Fruit fly (Drosophila melanogaster): ENCODE measurements around the gene 4E-T.
"Not testable (repeated sequence)": the region's sequence is repeated elsewhere in the genome, so short reads cannot be mapped to it uniquely, and the experiment has no call there.

The 4E-T gene

DNA sequence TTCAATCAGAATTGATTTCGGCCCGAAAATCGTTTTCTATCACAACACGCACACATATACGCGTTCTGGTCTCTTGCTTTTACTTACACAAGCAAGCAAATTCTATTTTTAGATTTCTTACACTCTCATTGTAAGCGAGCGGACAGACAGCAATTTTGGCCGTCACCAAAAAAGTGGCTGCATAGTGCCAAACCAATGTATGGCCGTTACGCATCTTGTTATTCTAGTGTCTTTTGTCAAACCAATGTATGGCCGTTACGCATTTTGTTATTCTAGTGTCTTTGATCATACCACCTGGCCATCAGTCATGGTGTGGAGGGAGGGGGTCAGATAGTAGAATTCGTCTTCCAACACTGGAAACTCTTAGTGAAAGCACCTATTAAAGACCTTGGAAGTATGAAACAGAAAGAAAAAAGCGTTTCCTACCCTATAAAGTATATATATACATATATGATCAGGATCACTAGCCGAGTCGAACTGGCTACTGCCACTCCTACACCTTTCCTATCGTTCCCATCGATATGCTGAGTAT is 2.9 kb upstream of the 4E-T start:
- TF ChIP-seq CG8478 (optimal IDR thresholded peaks at IDR 0.05) (no peak), CTCF (optimal IDR thresholded peaks at IDR 0.05) (no peak)

dm6 chr4:959921-960536 is 1.8 kb upstream of the 4E-T start:
- TF ChIP-seq CG8478 (optimal IDR thresholded peaks at IDR 0.05) (no peak), CTCF (optimal IDR thresholded peaks at IDR 0.05) (no peak)

DNA sequence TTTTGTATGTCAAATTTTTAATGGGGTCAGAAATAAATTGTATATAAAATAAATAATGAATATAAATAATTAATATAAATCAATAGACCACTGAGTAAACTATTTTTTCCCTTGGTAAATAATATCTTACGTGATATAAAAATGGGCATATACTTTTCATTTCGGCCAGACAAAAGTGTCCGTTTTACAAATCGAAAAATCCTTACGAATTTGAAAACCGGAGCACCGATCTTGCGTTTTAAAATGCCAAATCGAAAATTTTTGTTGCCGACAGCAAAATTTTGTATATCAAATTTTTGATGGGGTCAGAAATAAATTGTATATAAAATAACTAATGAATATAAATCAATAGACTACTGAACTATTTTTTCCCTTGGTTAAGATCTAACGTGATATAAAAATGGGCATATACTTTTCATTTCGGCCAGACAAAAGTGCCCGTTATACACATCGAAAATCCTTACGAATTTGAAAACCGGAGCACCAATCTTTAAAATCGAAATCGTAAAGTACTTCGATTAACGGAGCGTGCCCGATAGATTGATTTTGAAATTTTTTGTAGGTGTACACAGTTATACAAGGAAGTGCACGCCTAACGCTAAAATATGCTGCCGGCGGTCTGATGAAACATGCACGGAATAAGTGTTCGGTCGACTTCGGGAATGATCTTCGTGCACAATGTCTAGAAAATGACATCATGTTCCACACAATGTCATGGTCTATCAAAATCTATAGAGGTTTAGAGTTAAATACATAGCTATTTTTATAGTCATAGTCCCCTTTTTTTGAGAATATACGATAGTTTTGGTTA is 1.1 kb upstream of the 4E-T start:
- no peak for TF ChIP-seq CTCF (optimal IDR thresholded peaks at IDR 0.05)
- TF ChIP-seq CG8478 (optimal IDR thresholded peaks at IDR 0.05), result no peak

DNA sequence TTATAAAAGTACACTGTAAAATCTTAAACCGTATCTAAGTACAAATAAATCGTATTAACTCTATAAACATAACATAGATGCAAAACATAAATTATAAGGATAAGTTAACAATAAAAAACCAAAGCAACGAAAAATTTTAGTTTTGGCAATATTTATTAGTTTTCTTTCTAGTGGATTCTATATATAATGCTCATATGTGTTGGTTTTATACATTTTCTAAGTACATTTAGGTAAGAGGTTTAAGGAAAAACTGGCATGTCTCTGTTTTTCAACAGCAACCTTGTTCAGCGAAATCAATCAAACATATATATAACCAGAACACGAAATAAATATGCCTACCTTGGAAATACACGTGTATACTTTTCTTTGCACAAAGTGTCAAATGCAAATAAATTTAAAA is 8.9 kb downstream of the 4E-T start:
- TF ChIP-seq CTCF (optimal IDR thresholded peaks at IDR 0.05), result no peak
- no peak for TF ChIP-seq CG8478 (optimal IDR thresholded peaks at IDR 0.05)

dm6 chr4:946197-946596 is 12.0 kb downstream of the 4E-T start:
- TF ChIP-seq CTCF (optimal IDR thresholded peaks at IDR 0.05) (no peak), CG8478 (optimal IDR thresholded peaks at IDR 0.05) (no peak)

- no peak for TF ChIP-seq CG8478 (optimal IDR thresholded peaks at IDR 0.05)
- TF ChIP-seq CTCF (optimal IDR thresholded peaks at IDR 0.05), result no peak
Measured at dm6 chr4:944354-944753, 13.8 kb downstream of the 4E-T start.

- TF ChIP-seq CTCF (optimal IDR thresholded peaks at IDR 0.05) (no peak), CG8478 (optimal IDR thresholded peaks at IDR 0.05) (no peak)
Measured at dm6 chr4:937119-937518, 21.1 kb downstream of the 4E-T start.

- TF ChIP-seq CG8478 (optimal IDR thresholded peaks at IDR 0.05) (no peak), CTCF (optimal IDR thresholded peaks at IDR 0.05) (no peak)
Measured at dm6 chr4:936036-936869, 21.9 kb downstream of the 4E-T start, which contains the start of gene mGluR. mGluR (plus strand) TSS chr4:936819.

- no peak for TF ChIP-seq CG8478 (optimal IDR thresholded peaks at IDR 0.05)
- TF ChIP-seq CTCF (optimal IDR thresholded peaks at IDR 0.05), result no peak
Measured at dm6 chr4:930311-931198, 27.6 kb downstream of the 4E-T start, which contains the start of gene eIF4G1. eIF4G1 (minus strand) TSS chr4:930715.

- TF ChIP-seq CTCF (optimal IDR thresholded peaks at IDR 0.05), result no peak
- TF ChIP-seq CG8478 (optimal IDR thresholded peaks at IDR 0.05), result no peak
Measured at dm6 chr4:922592-922991, 35.6 kb downstream of the 4E-T start.

DNA sequence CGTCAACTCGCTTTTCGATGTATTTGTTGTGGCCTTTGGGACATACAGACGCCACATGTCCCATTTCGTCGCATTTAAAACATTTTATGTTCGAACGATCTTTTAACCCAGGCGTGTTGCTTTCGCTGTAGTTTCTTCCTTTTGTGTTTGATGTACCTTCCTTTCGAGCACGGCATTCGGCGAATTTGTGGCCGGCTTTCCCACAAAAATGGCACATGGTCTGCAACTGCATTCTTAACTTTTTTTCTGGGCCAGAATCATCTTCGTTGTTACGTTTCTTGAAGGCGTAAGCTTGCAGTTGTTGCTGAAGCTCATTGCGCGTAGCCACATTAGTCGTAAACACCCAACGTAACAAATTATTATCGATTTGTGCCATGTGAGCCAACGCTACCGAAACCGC is 46.0 kb downstream of the 4E-T start, which contains the start of gene unc-13:
TSS of gene unc-13 (minus strand) at position 101 of the 400 bp plus-strand sequence.
- TF ChIP-seq CG8478, CTCF (optimal IDR thresholded peaks at IDR 0.05): not testable (repeated sequence)

- no peak for TF ChIP-seq CG8478 (optimal IDR thresholded peaks at IDR 0.05)
- no peak for TF ChIP-seq CTCF (optimal IDR thresholded peaks at IDR 0.05)
Measured at dm6 chr4:909134-909533, 49.1 kb downstream of the 4E-T start.

DNA sequence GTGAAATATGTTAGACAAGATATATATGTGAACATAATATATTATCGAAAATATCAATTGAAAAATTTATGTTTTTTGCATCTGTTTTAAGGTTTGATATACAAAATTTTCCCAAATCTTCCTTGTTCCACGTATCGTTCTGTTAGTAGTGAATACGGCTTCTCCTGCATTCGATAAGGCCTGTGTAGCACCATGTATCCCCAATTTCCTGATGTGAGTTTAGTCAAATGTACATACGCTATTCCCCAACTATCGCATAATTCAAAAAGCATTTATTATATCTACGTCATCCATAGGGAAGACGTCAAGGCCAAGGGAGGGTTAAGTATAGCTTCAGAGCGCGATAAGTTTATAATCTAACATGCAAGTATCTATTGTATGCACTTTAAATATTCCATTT is 53.5 kb downstream of the 4E-T start:
- TF ChIP-seq CG8478 (optimal IDR thresholded peaks at IDR 0.05) (no peak), CTCF (optimal IDR thresholded peaks at IDR 0.05) (no peak)

Data from S2 (cell line).